Worm (Caenorhabditis elegans): ENCODE data around the gene ttr-50.

ce11 chrIV:11631750-11632149 lies 9.1 kb downstream of the ttr-50 start, which contains the start of gene F58B3.4:
- TF ChIP-seq ztf-23 (GFP tag; IDR thresholded peaks at IDR 0.05) (no peak), ztf-29 (GFP tag; IDR thresholded peaks at IDR 0.05) (no peak), klf-2 (GFP tag; conservative IDR thresholded peaks at IDR 0.05) (no peak), cog-1 (tag; optimal IDR thresholded peaks at IDR 0.05) (no peak), med-1 (GFP tag; optimal IDR thresholded peaks at IDR 0.05; ENCODE audit: insufficient read depth) (no peak), flt-1 (GFP tag; IDR thresholded peaks at IDR 0.05) (no peak), tab-1 (GFP tag; IDR thresholded peaks at IDR 0.05) (no peak), ref-1 (GFP tag; conservative IDR thresholded peaks at IDR 0.05) (no peak), T22C8.4 (GFP tag; IDR thresholded peaks at IDR 0.05) (no peak)

Data from whole organism, midembryonic.